Worm (Caenorhabditis elegans): ENCODE measurements around the gene ugt-58.

The ugt-58 gene

ce11 chrII:9586734-9587209 lies at the start of gene ugt-58:
TSS of gene ugt-58 (minus strand) at chrII:9586784.
- TF ChIP-seq gmeb-1 (tag; optimal IDR thresholded peaks at IDR 0.05): peak; percentile 36
- TF ChIP-seq sma-3 (GFP tag; optimal IDR thresholded peaks at IDR 0.05): peak; percentile 50
- TF ChIP-seq sma-9 (GFP tag; optimal IDR thresholded peaks at IDR 0.05): peak; percentile 65
- TF ChIP-seq sma-9 (tag; optimal IDR thresholded peaks at IDR 0.05): no peak
- TF ChIP-seq lin-39 (tag; optimal IDR thresholded peaks at IDR 0.05): no peak
- TF ChIP-seq blmp-1 (tag; optimal IDR thresholded peaks at IDR 0.05; ENCODE audit: insufficient read depth): peak; percentile 25
- peak; percentile 64 for TF ChIP-seq nhr-25 (tag; optimal IDR thresholded peaks at IDR 0.05)
- peak; percentile 37 for TF ChIP-seq fos-1 (tag; optimal IDR thresholded peaks at IDR 0.05)
- no peak for TF ChIP-seq ZK546.5 (tag; optimal IDR thresholded peaks at IDR 0.05)
- no peak for TF ChIP-seq elt-3 (tag; optimal IDR thresholded peaks at IDR 0.05)
- no peak for TF ChIP-seq mdl-1 (tag; optimal IDR thresholded peaks at IDR 0.05)
- TF ChIP-seq nhr-129 (tag; optimal IDR thresholded peaks at IDR 0.05): no peak
- TF ChIP-seq nhr-21 (tag; optimal IDR thresholded peaks at IDR 0.05): peak; percentile 9
- TF ChIP-seq zag-1 (tag; optimal IDR thresholded peaks at IDR 0.05): no peak
- TF ChIP-seq skn-1 (tag; optimal IDR thresholded peaks at IDR 0.05): no peak
- no peak for TF ChIP-seq C34F6.9 (tag; optimal IDR thresholded peaks at IDR 0.05)

ce11 chrII:9636300-9636699 lies 49.7 kb upstream of the ugt-58 start, which contains the start of gene ZK1307.7:
TSS of gene ZK1307.7 (plus strand) at chrII:9636600.
- TF ChIP-seq ztf-1 (GFP tag; conservative IDR thresholded peaks at IDR 0.05) (no peak), R02D3.7 (tag; optimal IDR thresholded peaks at IDR 0.05) (no peak), lin-39 (tag; optimal IDR thresholded peaks at IDR 0.05) (no peak), mbf-1 (tag; optimal IDR thresholded peaks at IDR 0.05) (no peak), sma-3 (GFP tag; optimal IDR thresholded peaks at IDR 0.05) (no peak), ceh-82 (tag; optimal IDR thresholded peaks at IDR 0.05) (no peak), nhr-129 (tag; optimal IDR thresholded peaks at IDR 0.05) (no peak), unc-39 (tag; optimal IDR thresholded peaks at IDR 0.05) (no peak)

ce11 chrII:9625930-9626329 lies 39.3 kb upstream of the ugt-58 start:
- no peak for TF ChIP-seq F13H6.1 (tag; optimal IDR thresholded peaks at IDR 0.05)
- no peak for TF ChIP-seq ceh-16 (tag; optimal IDR thresholded peaks at IDR 0.05)
- TF ChIP-seq ztf-1 (GFP tag; conservative IDR thresholded peaks at IDR 0.05): no peak
- no peak for TF ChIP-seq unc-62 (GFP tag; optimal IDR thresholded peaks at IDR 0.05)
- no peak for TF ChIP-seq sem-4 (tag; optimal IDR thresholded peaks at IDR 0.05)
- no peak for TF ChIP-seq elt-1 (tag; optimal IDR thresholded peaks at IDR 0.05)
- TF ChIP-seq unc-39 (tag; optimal IDR thresholded peaks at IDR 0.05): no peak
- no peak for TF ChIP-seq nhr-25 (tag; optimal IDR thresholded peaks at IDR 0.05)
- no peak for TF ChIP-seq lsy-2 (tag; optimal IDR thresholded peaks at IDR 0.05)
- TF ChIP-seq nhr-77 (tag; optimal IDR thresholded peaks at IDR 0.05): no peak
- TF ChIP-seq ceh-82 (tag; optimal IDR thresholded peaks at IDR 0.05): no peak
- no peak for TF ChIP-seq nhr-23 (tag; optimal IDR thresholded peaks at IDR 0.05)
- TF ChIP-seq lin-13 (GFP tag; optimal IDR thresholded peaks at IDR 0.05): no peak
- no peak for TF ChIP-seq fos-1 (tag; optimal IDR thresholded peaks at IDR 0.05)

ce11 chrII:9624110-9624695 lies 37.6 kb upstream of the ugt-58 start, which contains the start of the genes dnj-20 and ZK1307.8:
TSS of gene dnj-20 (minus strand) at chrII:9624176.
TSS of gene ZK1307.8 (plus strand) at chrII:9624613.
- TF ChIP-seq R02D3.7 (tag; optimal IDR thresholded peaks at IDR 0.05): no peak
- no peak for TF ChIP-seq nhr-237 (tag; optimal IDR thresholded peaks at IDR 0.05)
- no peak for TF ChIP-seq elt-1 (tag; optimal IDR thresholded peaks at IDR 0.05)
- TF ChIP-seq zag-1 (tag; optimal IDR thresholded peaks at IDR 0.05): no peak
- TF ChIP-seq nhr-25 (tag; optimal IDR thresholded peaks at IDR 0.05): no peak
- no peak for TF ChIP-seq dmd-4 (tag; optimal IDR thresholded peaks at IDR 0.05)
- peak; percentile 38 for TF ChIP-seq unc-55 (GFP tag; optimal IDR thresholded peaks at IDR 0.05)
- TF ChIP-seq nhr-6 (tag; optimal IDR thresholded peaks at IDR 0.05): no peak
- TF ChIP-seq mbf-1 (tag; optimal IDR thresholded peaks at IDR 0.05): no peak
- no peak for TF ChIP-seq nhr-23 (tag; optimal IDR thresholded peaks at IDR 0.05)
- TF ChIP-seq nhr-10 (tag; optimal IDR thresholded peaks at IDR 0.05): no peak
- TF ChIP-seq ZK546.5 (tag; optimal IDR thresholded peaks at IDR 0.05): no peak
- TF ChIP-seq sma-3 (GFP tag; optimal IDR thresholded peaks at IDR 0.05): no peak
- TF ChIP-seq lin-13 (GFP tag; optimal IDR thresholded peaks at IDR 0.05): no peak
- no peak for TF ChIP-seq nhr-129 (tag; optimal IDR thresholded peaks at IDR 0.05)
- TF ChIP-seq ceh-82 (tag; optimal IDR thresholded peaks at IDR 0.05): no peak
- no peak for TF ChIP-seq lin-11 (tag; optimal IDR thresholded peaks at IDR 0.05)
- TF ChIP-seq nhr-11 (tag; optimal IDR thresholded peaks at IDR 0.05): no peak
- TF ChIP-seq crh-2 (tag; optimal IDR thresholded peaks at IDR 0.05): peak; percentile 79
- TF ChIP-seq Y55F3AM.14 (GFP tag; optimal IDR thresholded peaks at IDR 0.05): no peak
- TF ChIP-seq C34F6.9 (tag; optimal IDR thresholded peaks at IDR 0.05): peak; percentile 43
- no peak for TF ChIP-seq unc-62 (GFP tag; optimal IDR thresholded peaks at IDR 0.05)
- TF ChIP-seq sem-4 (tag; optimal IDR thresholded peaks at IDR 0.05): no peak
- no peak for TF ChIP-seq blmp-1 (tag; optimal IDR thresholded peaks at IDR 0.05; ENCODE audit: insufficient read depth)
- peak; percentile 15 for TF ChIP-seq gmeb-1 (tag; optimal IDR thresholded peaks at IDR 0.05)
- no peak for TF ChIP-seq egl-27 (tag; optimal IDR thresholded peaks at IDR 0.05)
- no peak for TF ChIP-seq skn-1 (tag; optimal IDR thresholded peaks at IDR 0.05)
- no peak for TF ChIP-seq ztf-11 (tag; optimal IDR thresholded peaks at IDR 0.05)
- TF ChIP-seq aly-2 (tag; optimal IDR thresholded peaks at IDR 0.05): no peak
- no peak for TF ChIP-seq ztf-1 (GFP tag; conservative IDR thresholded peaks at IDR 0.05)
- no peak for TF ChIP-seq ama-1 (optimal IDR thresholded peaks at IDR 0.05)
- no peak for TF ChIP-seq elt-3 (tag; optimal IDR thresholded peaks at IDR 0.05)
- TF ChIP-seq mab-5 (tag; optimal IDR thresholded peaks at IDR 0.05): no peak
- no peak for TF ChIP-seq lin-39 (tag; optimal IDR thresholded peaks at IDR 0.05)
- TF ChIP-seq mdl-1 (tag; optimal IDR thresholded peaks at IDR 0.05): no peak
- TF ChIP-seq ceh-16 (tag; optimal IDR thresholded peaks at IDR 0.05): no peak

Data from whole organism, L2 larva.